Fruit fly (Drosophila melanogaster): ENCODE results near the gene CG2258.

CG2258 gene

DNA sequence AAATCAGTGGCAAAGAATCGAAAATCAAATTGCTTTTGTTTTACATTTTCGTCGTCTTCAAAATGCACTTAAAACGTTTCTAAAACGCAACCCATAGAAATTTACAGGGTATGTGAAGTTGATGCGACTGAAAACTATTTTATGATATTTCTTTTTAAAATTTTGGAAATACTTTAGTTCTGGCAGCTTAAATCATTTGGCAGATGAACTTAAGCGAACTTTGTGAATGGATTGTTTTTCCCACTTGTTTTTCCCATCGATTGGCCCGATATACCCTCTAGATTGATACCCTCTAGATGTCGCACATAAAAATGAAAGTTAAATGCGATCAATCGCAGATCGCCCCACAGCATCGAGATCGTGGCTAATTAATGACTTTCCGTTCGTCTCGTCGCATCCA lies 24.3 kb upstream of the CG2258 start (continued):
- TF ChIP-seq seq (GFP tag; IDR thresholded peaks at IDR 0.05) (no peak), CG2712 (tag; optimal IDR thresholded peaks at IDR 0.05) (peak; percentile 80), CG13424 (tag; optimal IDR thresholded peaks at IDR 0.05) (peak; percentile 53), CG14965 (GFP tag; optimal IDR thresholded peaks at IDR 0.05; ENCODE audit: borderline replicate concordance) (no peak), CG10431 (GFP tag; optimal IDR thresholded peaks at IDR 0.05) (peak; percentile 11), ssp (GFP tag; IDR thresholded peaks at IDR 0.05) (peak; percentile 45), NfI (GFP tag; optimal IDR thresholded peaks at IDR 0.05) (peak; percentile 32), CG8290 (GFP tag; optimal IDR thresholded peaks at IDR 0.05) (peak; percentile 7), CG8290 (tag; optimal IDR thresholded peaks at IDR 0.05) (peak in 1 of 2 experiments; percentile 53), Ets65A (GFP tag) (peak; percentile 94), bcd (GFP tag; optimal IDR thresholded peaks at IDR 0.05) (peak; percentile 18), run (tag; optimal IDR thresholded peaks at IDR 0.05) (no peak), eyg (GFP tag; optimal IDR thresholded peaks at IDR 0.05) (no peak), Nf-YB (GFP tag; optimal IDR thresholded peaks at IDR 0.05) (no peak), sd (tag; optimal IDR thresholded peaks at IDR 0.05) (peak; percentile 9), ranshi (GFP tag; IDR thresholded peaks at IDR 0.05) (peak; percentile 50; the same call in 1 of the 2 replicates), CG4404 (GFP tag; IDR thresholded peaks at IDR 0.05) (peak; percentile 35; the same call in 1 of the 2 replicates), CG12942 (GFP tag; optimal IDR thresholded peaks at IDR 0.05) (no peak), CG33557 (GFP tag; optimal IDR thresholded peaks at IDR 0.05) (peak; percentile 16), pnt (GFP tag; optimal IDR thresholded peaks at IDR 0.05) (peak; percentile 17), Xbp1 (GFP tag; optimal IDR thresholded peaks at IDR 0.05) (peak; percentile 64), lilli (GFP tag; optimal IDR thresholded peaks at IDR 0.05) (peak; percentile 42), corto (GFP tag; optimal IDR thresholded peaks at IDR 0.05) (no peak), CG18599 (GFP tag; optimal IDR thresholded peaks at IDR 0.05) (no peak), phol (tag; optimal IDR thresholded peaks at IDR 0.05) (peak; percentile 78), usp (GFP tag; optimal IDR thresholded peaks at IDR 0.05) (no peak), CG32772 (GFP tag; IDR thresholded peaks at IDR 0.05) (peak; percentile 71), CG3163 (GFP tag; optimal IDR thresholded peaks at IDR 0.05) (no peak), CG2875 (GFP tag; optimal IDR thresholded peaks at IDR 0.05) (peak; percentile 70), CG3065 (GFP tag; optimal IDR thresholded peaks at IDR 0.05) (no peak), NC2α (GFP tag; optimal IDR thresholded peaks at IDR 0.05) (no peak), CG6854 (GFP tag; optimal IDR thresholded peaks at IDR 0.05) (no peak), Dip2 (GFP tag; IDR thresholded peaks at IDR 0.05) (no peak), hb (GFP tag; IDR thresholded peaks at IDR 0.05; ENCODE audit: partially characterized antibody) (no peak), trh (GFP tag; optimal IDR thresholded peaks at IDR 0.05) (no peak), Opbp (GFP tag; IDR thresholded peaks at IDR 0.05; ENCODE audit: partially characterized antibody) (no peak), CG31224 (GFP tag; IDR thresholded peaks at IDR 0.05) (no peak), CG14014 (GFP tag; IDR thresholded peaks at IDR 0.05) (no peak), Rfx (GFP tag; IDR thresholded peaks at IDR 0.05) (no peak), ems (GFP tag; optimal IDR thresholded peaks at IDR 0.05) (peak; percentile 33), maf-S (GFP tag; optimal IDR thresholded peaks at IDR 0.05) (peak; percentile 6), CG7839 (tag; optimal IDR thresholded peaks at IDR 0.05) (peak; percentile 64), CG2116 (GFP tag; optimal IDR thresholded peaks at IDR 0.05) (peak; percentile 50), NC2β (GFP tag; optimal IDR thresholded peaks at IDR 0.05) (peak; percentile 46), eve (GFP tag; optimal IDR thresholded peaks at IDR 0.05) (no peak), CoRest (tag; optimal IDR thresholded peaks at IDR 0.05) (peak; percentile 47), dysf (GFP tag; IDR thresholded peaks at IDR 0.05) (no peak), chinmo (GFP tag; IDR thresholded peaks at IDR 0.05; ENCODE audit: partially characterized antibody) (no peak), Nf-YC (tag; optimal IDR thresholded peaks at IDR 0.05) (no peak), bigmax (GFP tag; optimal IDR thresholded peaks at IDR 0.05) (no peak), dm (GFP tag; optimal IDR thresholded peaks at IDR 0.05) (no peak), schlank (tag; optimal IDR thresholded peaks at IDR 0.05) (no peak)

All from whole organism, embryonic.